Worm (Caenorhabditis elegans): ENCODE data around the gene T28C6.3.

DNA sequence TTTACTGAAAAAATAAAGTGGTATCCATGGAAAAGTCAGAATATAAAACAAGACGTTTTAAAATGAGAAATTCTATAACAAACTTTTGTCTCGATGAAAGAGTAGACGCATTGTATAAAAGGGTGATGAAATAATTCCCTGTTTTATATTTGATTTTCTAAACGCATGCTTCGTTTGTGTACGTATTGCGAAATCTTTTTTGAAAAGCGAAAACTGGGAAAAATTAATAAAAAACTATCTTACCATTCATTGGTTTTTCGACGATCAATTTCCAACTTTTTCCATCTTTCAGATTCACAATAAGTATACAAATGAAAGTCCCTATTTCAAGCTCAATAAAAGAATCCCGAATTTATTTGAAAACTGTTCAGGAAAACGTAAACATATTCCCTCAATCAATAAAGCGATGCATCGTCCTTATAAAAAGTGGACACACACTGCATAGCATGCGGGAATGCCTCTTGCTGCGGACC is 35.2 kb upstream of the T28C6.3 start, which contains the start of gene C33D9.13:
- TF ChIP-seq pes-1 (GFP tag; IDR thresholded peaks at IDR 0.05) = no peak
- TF ChIP-seq tbx-37 (GFP tag; conservative IDR thresholded peaks at IDR 0.05) = no peak
- no peak for TF ChIP-seq ama-1 (optimal IDR thresholded peaks at IDR 0.05)
- no peak for TF ChIP-seq hmg-4 (GFP tag; optimal IDR thresholded peaks at IDR 0.05)
- no peak for TF ChIP-seq B0310.2 (tag; optimal IDR thresholded peaks at IDR 0.05)
- TF ChIP-seq ets-7 (tag; optimal IDR thresholded peaks at IDR 0.05) = no peak
- no peak for TF ChIP-seq flt-1 (GFP tag; IDR thresholded peaks at IDR 0.05)
- no peak for TF ChIP-seq hnd-1 (tag; optimal IDR thresholded peaks at IDR 0.05)
- no peak for TF ChIP-seq aly-1 (tag; optimal IDR thresholded peaks at IDR 0.05)
- TF ChIP-seq scrt-1 (GFP tag; IDR thresholded peaks at IDR 0.05) = no peak
- no peak for TF ChIP-seq hmbx-1 (tag; optimal IDR thresholded peaks at IDR 0.05)
- no peak for TF ChIP-seq tbx-11 (GFP tag; IDR thresholded peaks at IDR 0.05)

Data from whole organism, early embryonic.